Fruit fly (Drosophila melanogaster) whole organism, embryonic: ENCODE results near the gene Twdlalpha.

ENCODE experiments used
- Adf1 ChIP-seq: fragments of 200-800 bp; sonication (Bioruptor generic); IDR thresholded peaks from 2 replicates; pipeline ENCODE4 v1.3.6; 2022; ENCODE audit warnings: missing biosample characterization, missing genetic modification characterization
- CG11723 ChIP-seq: fragments of 200-800 bp; sonication (Bioruptor generic); optimal IDR thresholded peaks from 2 replicates; lab custom pipeline; 2017; ENCODE audit warnings: missing biosample characterization, mild to moderate bottlenecking, missing genetic modification characterization
- CG15479 ChIP-seq: fragments of 200-800 bp; sonication (Bioruptor generic); optimal IDR thresholded peaks from 3 replicates; lab custom pipeline; 2019; ENCODE audit warnings: missing biosample characterization, mild to moderate bottlenecking, missing genetic modification characterization, moderate library complexity
- CG15601 ChIP-seq: fragments of 200-800 bp; sonication (Bioruptor generic); optimal IDR thresholded peaks from 3 replicates; lab custom pipeline; 2019; ENCODE audit warnings: missing biosample characterization, mild to moderate bottlenecking, missing genetic modification characterization, moderate library complexity
- CG1603 ChIP-seq: fragments of 200-800 bp; sonication (Bioruptor generic); optimal IDR thresholded peaks from 2 replicates; lab custom pipeline; 2019; ENCODE audit warnings: missing biosample characterization, mild to moderate bottlenecking, missing genetic modification characterization, moderate library complexity
- CG2199 ChIP-seq: fragments of 200-800 bp; sonication (Bioruptor generic); IDR thresholded peaks from 3 replicates; pipeline ENCODE4 v1.3.6; 2022; ENCODE audit warnings: missing biosample characterization, missing genetic modification characterization
- CG6683 ChIP-seq: fragments of 200-800 bp; sonication (Bioruptor generic); optimal IDR thresholded peaks from 2 replicates; lab custom pipeline; 2017; ENCODE audit warnings: missing biosample characterization, mild to moderate bottlenecking, missing genetic modification characterization, missing genetic modification reagents
- CG7745 ChIP-seq: fragments of 200-800 bp; sonication (Bioruptor generic); optimal IDR thresholded peaks from 2 replicates; lab custom pipeline; 2018; ENCODE audit warnings: missing biosample characterization, mild to moderate bottlenecking, missing genetic modification characterization, moderate library complexity
- CG7839 ChIP-seq: fragments of 200-800 bp; sonication (Bioruptor generic); optimal IDR thresholded peaks from 3 replicates; lab custom pipeline; 2018; ENCODE audit warnings: missing biosample characterization, mild to moderate bottlenecking, missing genetic modification characterization, moderate library complexity
- CG8388 ChIP-seq: fragments of 200-800 bp; sonication (Bioruptor generic); optimal IDR thresholded peaks from 2 replicates; lab custom pipeline; 2019; ENCODE audit warnings: missing biosample characterization, mild to moderate bottlenecking, missing genetic modification characterization, moderate library complexity
- CkIIα-i1 ChIP-seq: fragments of 200-800 bp; sonication (Bioruptor generic); IDR thresholded peaks from 2 replicates; pipeline ENCODE4 v1.3.6; 2022; ENCODE audit warnings: missing biosample characterization, missing genetic modification characterization
- D ChIP-seq, 2 experiments: fragments of 200-800 bp in 1 of 2; fragments of >200 bp in 1 of 2; sonication (Bioruptor generic) in 1 of 2; optimal IDR thresholded peaks; 2 replicates in 1 of 2; 3 replicates in 1 of 2; lab custom pipeline; 2017; ENCODE audit warnings: mild to moderate bottlenecking in 1 of 2, missing biosample characterization in 1 of 2, missing genetic modification characterization in 1 of 2, missing genetic modification reagents in 1 of 2
- Deaf1 ChIP-seq: fragments of 200-800 bp; optimal IDR thresholded peaks from 3 replicates; lab custom pipeline; 2019; ENCODE audit warnings: missing biosample characterization, mild to moderate bottlenecking, missing genetic modification characterization, moderate library complexity
- Dip2 ChIP-seq: fragments of 200-800 bp; sonication (Bioruptor generic); IDR thresholded peaks from 2 replicates; pipeline ENCODE4 v1.3.6; 2022; ENCODE audit warnings: missing biosample characterization, missing genetic modification characterization
- Dll ChIP-seq: fragments of 200-800 bp; sonication (Bioruptor generic); IDR thresholded peaks from 4 replicates; pipeline ENCODE4 v1.3.6; 2022; ENCODE audit warnings: missing biosample characterization, missing genetic modification characterization; ENCODE audit not compliant: partially characterized antibody
- Mrtf ChIP-seq: fragments of 200-800 bp; sonication (Bioruptor generic); IDR thresholded peaks from 3 replicates; pipeline ENCODE4 v1.3.6; 2022; ENCODE audit warnings: missing biosample characterization, missing genetic modification characterization
- Neu2 ChIP-seq: fragments of 200-800 bp; sonication (Bioruptor generic); optimal IDR thresholded peaks from 3 replicates; lab custom pipeline; 2016; ENCODE audit warnings: missing biosample characterization, missing genetic modification characterization, borderline replicate concordance
- Rx ChIP-seq: fragments of 200-800 bp; sonication (Bioruptor generic); IDR thresholded peaks from 2 replicates; pipeline ENCODE4 v1.3.6; 2022; ENCODE audit warnings: missing biosample characterization, missing genetic modification characterization
- Trl ChIP-seq, 3 experiments: fragments of >200 bp in 2 of 3; fragments of 200-800 bp in 1 of 3; sonication (Bioruptor generic) in 1 of 3; optimal IDR thresholded peaks; 2 replicates in 1 of 3; 3 replicates in 2 of 3; lab custom pipeline; 2016 to 2017; ENCODE audit warnings: missing biosample characterization in 1 of 3, missing genetic modification characterization in 1 of 3
- YL-1 ChIP-seq: fragments of 200-800 bp; sonication (Bioruptor generic); optimal IDR thresholded peaks from 3 replicates; lab custom pipeline; 2017; ENCODE audit warnings: missing biosample characterization, mild to moderate bottlenecking, missing genetic modification characterization
- abd-A ChIP-seq: fragments of 200-800 bp; sonication (Bioruptor generic); optimal IDR thresholded peaks from 3 replicates; lab custom pipeline; 2019; ENCODE audit warnings: missing biosample characterization, mild to moderate bottlenecking, missing genetic modification characterization, moderate library complexity
- bcd ChIP-seq: fragments of 200-800 bp; sonication (Bioruptor generic); optimal IDR thresholded peaks from 2 replicates; lab custom pipeline; 2017; ENCODE audit warnings: missing biosample characterization, mild to moderate bottlenecking, missing genetic modification characterization
- cg ChIP-seq: fragments of 200-800 bp; sonication (Bioruptor generic); optimal IDR thresholded peaks from 3 replicates; lab custom pipeline; 2019; ENCODE audit warnings: missing biosample characterization, mild to moderate bottlenecking, missing genetic modification characterization, moderate library complexity
- croc ChIP-seq: fragments of 200-800 bp; sonication (Bioruptor generic); conservative IDR thresholded peaks from 3 replicates; pipeline ENCODE4 v1.3.6; 2022; ENCODE audit warnings: missing biosample characterization, missing genetic modification characterization
- crol ChIP-seq: fragments of 200-800 bp; sonication (Bioruptor generic); IDR thresholded peaks from 2 replicates; pipeline ENCODE4 v1.3.6; 2022; ENCODE audit warnings: missing biosample characterization, missing genetic modification characterization
- dmrt11E ChIP-seq: fragments of 200-800 bp; sonication (Bioruptor generic); optimal IDR thresholded peaks from 3 replicates; lab custom pipeline; 2018; ENCODE audit warnings: missing biosample characterization, mild to moderate bottlenecking, missing genetic modification characterization, moderate library complexity
- inv ChIP-seq: fragments of 200-800 bp; sonication (Bioruptor generic); IDR thresholded peaks from 2 replicates; pipeline ENCODE4 v1.3.6; 2022; ENCODE audit warnings: missing biosample characterization, missing genetic modification characterization; ENCODE audit not compliant: partially characterized antibody
- kni ChIP-seq: fragments of 200-800 bp; sonication (Bioruptor generic); optimal IDR thresholded peaks from 3 replicates; lab custom pipeline; 2017; ENCODE audit warnings: mild to moderate bottlenecking, missing biosample characterization, missing genetic modification reagents, missing genetic modification characterization
- lola ChIP-seq, 3 experiments: fragments of >200 bp in 2 of 3; fragments of 200-800 bp in 1 of 3; sonication (Bioruptor generic) in 1 of 3; optimal IDR thresholded peaks; 2 replicates each; lab custom pipeline; 2017 to 2019; ENCODE audit warnings: missing biosample characterization in 3 of 3, missing genetic modification characterization in 3 of 3, mild to moderate bottlenecking in 1 of 3, moderate library complexity in 1 of 3
- pros ChIP-seq: fragments of 200-800 bp; sonication (Bioruptor generic); optimal IDR thresholded peaks from 3 replicates; lab custom pipeline; 2019; ENCODE audit warnings: missing biosample characterization, mild to moderate bottlenecking, missing genetic modification characterization, moderate library complexity
- sens ChIP-seq: fragments of 200-800 bp; sonication (Bioruptor generic); peaks from one replicate; lab custom pipeline; 2016; ENCODE audit warnings: missing biosample characterization, missing genetic modification characterization
- shn ChIP-seq: fragments of 200-800 bp; sonication (Bioruptor generic); optimal IDR thresholded peaks from 3 replicates; lab custom pipeline; 2016; ENCODE audit warnings: missing biosample characterization, missing genetic modification characterization
- slbo ChIP-seq: fragments of 200-800 bp; sonication (Bioruptor generic); IDR thresholded peaks from 2 replicates; pipeline ENCODE4 v1.3.6; 2022; ENCODE audit warnings: missing biosample characterization, missing genetic modification characterization
- stc ChIP-seq: fragments of 200-800 bp; sonication (Bioruptor generic); IDR thresholded peaks from 2 replicates; pipeline ENCODE4 v1.3.6; 2022; ENCODE audit warnings: missing biosample characterization, missing genetic modification characterization
- trem ChIP-seq: fragments of 200-800 bp; optimal IDR thresholded peaks from 3 replicates; lab custom pipeline; 2019; ENCODE audit warnings: missing biosample characterization, mild to moderate bottlenecking, missing genetic modification characterization, moderate library complexity
- twi ChIP-seq: fragments of 200-800 bp; optimal IDR thresholded peaks from 2 replicates; lab custom pipeline; 2019; ENCODE audit warnings: missing biosample characterization, mild to moderate bottlenecking, missing genetic modification characterization, moderate library complexity

The Twdlalpha gene

DNA sequence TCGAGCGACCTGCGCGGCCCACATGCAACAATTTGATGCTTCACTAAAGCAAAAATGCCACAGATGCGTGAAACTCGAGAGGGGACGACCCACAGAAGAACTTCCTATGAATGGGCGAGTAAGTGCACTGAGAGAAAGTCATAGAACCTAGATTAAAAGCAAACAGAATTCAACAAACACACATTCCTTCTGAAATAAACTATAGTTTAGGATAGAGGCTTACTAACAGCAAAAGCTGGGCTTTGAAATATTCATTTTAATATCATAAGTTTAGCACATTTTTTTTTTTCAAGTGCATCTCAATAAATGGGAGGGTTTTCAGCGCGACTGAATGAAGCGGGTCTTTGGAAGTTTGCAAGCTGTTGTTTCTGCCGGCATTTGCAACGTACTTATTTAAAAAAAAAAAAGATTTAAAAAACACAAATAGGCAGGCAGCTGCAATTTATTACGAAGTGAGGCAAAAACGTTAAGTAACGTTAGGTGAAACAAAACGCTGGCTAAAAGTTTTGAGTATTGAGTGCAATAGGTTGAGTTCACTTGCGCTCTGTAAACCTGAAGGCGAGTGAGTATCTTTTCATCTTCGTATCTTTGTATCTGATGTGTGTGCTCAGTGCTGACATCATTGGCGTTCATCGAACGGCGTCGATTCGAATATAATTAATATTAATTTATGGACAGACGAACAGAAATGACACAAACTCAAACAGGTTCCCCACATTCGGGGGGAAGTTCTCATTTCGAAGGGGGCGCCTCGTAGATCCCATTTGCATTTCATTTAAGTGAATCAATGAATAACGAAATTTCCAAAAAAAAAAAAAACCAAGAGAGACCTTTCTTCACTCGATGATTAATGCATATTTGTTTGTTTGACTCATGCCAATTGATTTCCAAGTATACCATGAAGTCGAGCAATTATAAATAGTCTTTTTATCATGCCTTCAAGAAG lies 30.5 kb downstream of the Twdlalpha start (continued):
- peak; percentile 75 for TF ChIP-seq CG7839
- TF ChIP-seq croc (GFP tag; lab: Robert Waterston, UW) = peak; percentile 66
- TF ChIP-seq slbo = no peak
- TF ChIP-seq abd-A (tag; lab: Kevin White, UChicago) = no peak
- peak; percentile 70 for TF ChIP-seq Rx (GFP tag; lab: Robert Waterston, UW)
- TF ChIP-seq CG11723 (GFP tag; lab: Kevin White, UChicago) = no peak
- TF ChIP-seq CG6683 (GFP tag; lab: Kevin White, UChicago) = no peak
- peak; percentile 73 for TF ChIP-seq stc
- TF ChIP-seq Mrtf = 0 out of 3 replicates have a peak, but pooled peaks have one; percentile 16
- peak; percentile 36 for TF ChIP-seq bcd
- TF ChIP-seq shn (GFP tag; lab: Kevin White, UChicago) = no peak
- TF ChIP-seq Trl (optimal IDR thresholded peaks at IDR 0.05; lab: Kevin White, UChicago) = no peak
- TF ChIP-seq Trl (GFP tag; optimal IDR thresholded peaks at IDR 0.05; lab: Kevin White, UChicago) = peak; percentile 72
- no peak for TF ChIP-seq Adf1
- TF ChIP-seq Neu2 (GFP tag; lab: Kevin White, UChicago) = no peak
- no peak for TF ChIP-seq Dip2 (GFP tag; lab: Robert Waterston, UW)
- TF ChIP-seq, all 482 proteins: peak for 236

DNA sequence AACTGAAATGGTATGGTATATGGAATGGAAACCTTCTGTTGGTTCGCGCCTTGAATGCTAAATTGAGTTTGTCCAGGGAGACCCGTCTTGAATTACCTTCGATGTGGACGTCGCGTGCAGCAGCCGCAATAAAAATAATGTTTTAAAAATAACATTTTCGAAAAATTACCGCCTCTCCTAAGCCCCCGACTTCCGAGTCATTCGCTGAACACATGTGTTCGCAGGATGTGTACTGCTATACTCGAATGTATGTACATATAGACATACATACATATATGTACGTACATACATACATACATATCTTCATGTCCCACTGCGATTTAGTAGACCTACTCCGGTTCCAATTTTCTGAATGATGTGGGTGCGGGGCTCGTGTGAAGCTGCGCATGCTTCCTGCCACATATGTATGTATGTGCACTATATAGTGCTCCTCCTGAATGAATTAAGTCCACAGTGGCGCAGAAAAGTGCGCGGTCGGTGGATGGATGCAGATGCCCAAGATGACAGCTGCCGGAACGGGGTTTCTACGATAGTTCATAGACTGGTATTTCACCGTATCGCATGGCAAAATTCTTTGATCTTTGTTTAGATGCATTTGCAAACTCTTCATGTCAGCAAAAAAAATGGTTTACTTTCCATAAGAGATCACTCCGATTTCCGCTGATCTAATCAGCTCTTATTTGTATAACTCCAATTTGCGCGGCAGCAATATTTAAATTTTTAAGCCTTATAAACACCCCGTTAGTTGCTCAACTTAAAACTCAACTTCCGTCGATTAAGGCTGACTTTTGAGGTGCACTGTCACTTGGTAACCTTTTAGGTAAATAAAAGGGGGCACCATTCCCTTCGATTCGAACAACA lies 31.8 kb downstream of the Twdlalpha start:
- TF ChIP-seq cg = peak; percentile 19
- TF ChIP-seq sens (GFP tag; lab: Kevin White, UChicago) = peak; percentile 67
- TF ChIP-seq lola (GFP tag; optimal IDR thresholded peaks at IDR 0.05; lab: Kevin White, UChicago) = peak in 1 of 3 experiments; percentile 1
- peak; percentile 14 for TF ChIP-seq dmrt11E (tag; lab: Kevin White, UChicago)
- peak; percentile 95 for TF ChIP-seq twi (tag; lab: Kevin White, UChicago)
- no peak for TF ChIP-seq trem (tag; lab: Kevin White, UChicago)
- peak; percentile 12; the same call in 1 of the 3 replicates for TF ChIP-seq CG2199
- TF ChIP-seq CG8388 = peak; percentile 97
- no peak for TF ChIP-seq CG1603 (tag; lab: Kevin White, UChicago)

DNA sequence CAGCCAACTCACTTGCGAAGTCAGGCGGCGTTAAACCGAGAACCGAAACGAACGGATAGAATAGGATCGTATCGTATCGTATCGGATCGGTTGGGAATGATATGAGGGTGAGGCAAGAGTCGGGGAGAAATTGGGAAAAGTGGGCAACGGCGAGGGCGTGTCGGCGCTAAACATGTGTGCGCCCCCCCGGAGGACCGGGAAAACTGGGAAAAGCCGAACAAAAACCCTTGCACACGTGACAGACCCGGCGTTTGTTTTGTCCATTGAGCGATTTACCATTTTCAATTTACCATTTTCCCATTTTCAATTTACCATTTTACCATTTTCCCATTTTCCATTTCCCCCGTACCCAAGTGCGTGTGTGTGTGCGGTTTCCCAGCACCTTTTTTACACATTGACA lies 32.4 kb downstream of the Twdlalpha start:
- TF ChIP-seq CG15479 (GFP tag; lab: Kevin White, UChicago) = no peak
- TF ChIP-seq crol = 0 out of 2 replicates have a peak, but pooled peaks have one; percentile 33
- peak; percentile 38 for TF ChIP-seq Deaf1
- peak; percentile 16 for TF ChIP-seq pros (GFP tag; lab: Kevin White, UChicago)
- TF ChIP-seq kni (GFP tag; lab: Kevin White, UChicago) = peak; percentile 59
- TF ChIP-seq YL-1 (GFP tag; lab: Kevin White, UChicago) = no peak
- TF ChIP-seq CG15601 (tag; lab: Kevin White, UChicago) = peak; percentile 23
- TF ChIP-seq inv (GFP tag; lab: Robert Waterston, UW) = no peak
- peak; percentile 94 for TF ChIP-seq twi (tag; lab: Kevin White, UChicago)
- TF ChIP-seq Dll (GFP tag; lab: Robert Waterston, UW) = 0 out of 4 replicates have a peak, but pooled peaks have one; percentile 12
- TF ChIP-seq CG7745 (tag; lab: Kevin White, UChicago) = no peak
- TF ChIP-seq D (optimal IDR thresholded peaks at IDR 0.05; lab: Kevin White, UChicago) = no peak
- no peak for TF ChIP-seq D (GFP tag; optimal IDR thresholded peaks at IDR 0.05; lab: Kevin White, UChicago)
- no peak for TF ChIP-seq CkIIα-i1 (GFP tag; lab: Robert Waterston, UW)
